Worm (Caenorhabditis elegans) whole organism, L4/young adult: ENCODE results near the gene T13H10.2.

Experiments used
- W03F9.2 ChIP-seq: fragments of 150-350 bp; optimal IDR thresholded peaks from 2 replicates; lab custom pipeline; 2014; ENCODE audit warnings: missing biosample characterization, missing genetic modification characterization
- him-1 ChIP-seq: sonication (generic microtip); optimal IDR thresholded peaks from 2 replicates; lab custom pipeline; 2016; ENCODE audit warnings: missing genotype, missing genetic modification reagents, missing genetic modification characterization, missing compliant biosample characterization

DNA sequence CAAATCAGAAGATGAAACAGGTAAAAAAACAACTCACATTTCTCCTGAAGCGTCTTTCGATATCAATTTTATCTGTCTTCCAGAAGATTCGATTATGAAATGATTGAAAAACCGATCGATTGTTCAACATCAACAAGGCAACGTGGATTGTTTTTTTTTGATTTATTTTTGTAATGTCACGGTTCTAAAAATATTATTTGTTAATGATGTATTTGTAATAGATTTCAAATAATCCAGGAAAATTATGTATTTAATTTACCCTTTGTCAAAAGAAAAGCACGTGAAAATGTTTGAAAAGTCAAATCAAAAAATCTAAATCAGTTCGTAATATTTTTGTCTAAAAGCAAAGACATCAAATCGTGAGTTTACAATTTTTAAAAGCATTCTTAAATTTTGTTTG lies 5.0 kb downstream of the T13H10.2 start, which contains the start of the genes kin-5 and C47E12.11:
- TF ChIP-seq him-1 (no peak), W03F9.2 (tag; lab: Kevin White, UChicago) (no peak)
